Fruit fly (Drosophila melanogaster) whole organism, embryonic: ENCODE data around the gene Snx6.
A peak's percentile ranks its signal among the peaks of the same experiment; 100 is the strongest.

Experiments used
- B-H2 ChIP-seq: fragments of 200-800 bp; sonication (Bioruptor generic); optimal IDR thresholded peaks from 2 replicates; lab custom pipeline; 2018; ENCODE audit warnings: missing biosample characterization, mild to moderate bottlenecking, missing genetic modification characterization
- CG11504 ChIP-seq: fragments of 200-800 bp; sonication (Bioruptor generic); optimal IDR thresholded peaks from 3 replicates; lab custom pipeline; 2019; ENCODE audit warnings: missing biosample characterization, mild to moderate bottlenecking, missing genetic modification characterization, moderate library complexity
- CG12769 ChIP-seq: fragments of 200-800 bp; sonication (Bioruptor generic); optimal IDR thresholded peaks from 2 replicates; lab custom pipeline; 2019; ENCODE audit warnings: missing biosample characterization, mild to moderate bottlenecking, missing genetic modification characterization, moderate library complexity
- CG13287 ChIP-seq: fragments of 200-800 bp; sonication (Bioruptor generic); IDR thresholded peaks from 2 replicates; pipeline ENCODE4 v1.3.6; 2022; ENCODE audit warnings: missing biosample characterization, missing genetic modification characterization; ENCODE audit not compliant: partially characterized antibody
- CG13894 ChIP-seq: fragments of 200-800 bp; sonication (Bioruptor generic); optimal IDR thresholded peaks from 3 replicates; lab custom pipeline; 2018; ENCODE audit warnings: missing biosample characterization, mild to moderate bottlenecking, missing genetic modification characterization, moderate library complexity
- CG15269 ChIP-seq: fragments of 200-800 bp; sonication (Bioruptor generic); optimal IDR thresholded peaks from 2 replicates; lab custom pipeline; 2018; ENCODE audit warnings: missing biosample characterization, mild to moderate bottlenecking, missing genetic modification characterization, moderate library complexity
- CG1602 ChIP-seq: fragments of 200-800 bp; sonication (Bioruptor generic); optimal IDR thresholded peaks from 3 replicates; lab custom pipeline; 2016; ENCODE audit warnings: missing biosample characterization, missing genetic modification characterization
- CG34422 ChIP-seq: fragments of 200-800 bp; sonication (Bioruptor generic); IDR thresholded peaks from 3 replicates; pipeline ENCODE4 v1.3.6; 2022; ENCODE audit warnings: missing biosample characterization, missing genetic modification characterization
- CG4707 ChIP-seq: fragments of 200-800 bp; sonication (Bioruptor generic); optimal IDR thresholded peaks from 2 replicates; lab custom pipeline; 2018; ENCODE audit warnings: missing biosample characterization, mild to moderate bottlenecking, missing genetic modification characterization, moderate library complexity
- CG6175 ChIP-seq: fragments of 200-800 bp; sonication (Bioruptor generic); IDR thresholded peaks from 3 replicates; pipeline ENCODE4 v1.3.6; 2022; ENCODE audit warnings: missing biosample characterization, missing genetic modification characterization
- CG7745 ChIP-seq: fragments of 200-800 bp; sonication (Bioruptor generic); optimal IDR thresholded peaks from 2 replicates; lab custom pipeline; 2018; ENCODE audit warnings: missing biosample characterization, mild to moderate bottlenecking, missing genetic modification characterization, moderate library complexity
- Dek ChIP-seq: fragments of 200-800 bp; sonication (Bioruptor generic); optimal IDR thresholded peaks from 3 replicates; lab custom pipeline; 2019; ENCODE audit warnings: missing biosample characterization, mild to moderate bottlenecking, missing genetic modification characterization, moderate library complexity
- Doc3 ChIP-seq: fragments of 200-800 bp; sonication (Bioruptor generic); IDR thresholded peaks from 3 replicates; pipeline ENCODE4 v1.3.6; 2022; ENCODE audit warnings: missing biosample characterization, missing genetic modification characterization; ENCODE audit not compliant: partially characterized antibody
- Drgx ChIP-seq: fragments of 200-800 bp; sonication (Bioruptor generic); IDR thresholded peaks from 2 replicates; pipeline ENCODE4 v1.3.6; 2022; ENCODE audit warnings: missing biosample characterization, missing genetic modification characterization
- Fer3 ChIP-seq: fragments of 200-800 bp; sonication (Bioruptor generic); optimal IDR thresholded peaks from 2 replicates; lab custom pipeline; 2018; ENCODE audit warnings: missing biosample characterization, mild to moderate bottlenecking, missing genetic modification characterization, moderate library complexity
- Hmr ChIP-seq: fragments of 200-800 bp; sonication (Bioruptor generic); optimal IDR thresholded peaks from 3 replicates; lab custom pipeline; 2017; ENCODE audit warnings: mild to moderate bottlenecking, missing biosample characterization, missing genetic modification reagents, missing genetic modification characterization
- Med ChIP-seq: fragments of 200-800 bp; sonication (Bioruptor generic); peaks from one replicate; lab custom pipeline; 2016; ENCODE audit warnings: missing biosample characterization, missing genetic modification characterization, mild to moderate bottlenecking, inconsistent platforms, moderate library complexity
- Mes4 ChIP-seq: fragments of 200-800 bp; sonication (Bioruptor generic); optimal IDR thresholded peaks from 2 replicates; lab custom pipeline; 2016; ENCODE audit warnings: missing biosample characterization, missing genetic modification characterization
- NFAT ChIP-seq: fragments of 200-800 bp; sonication (Bioruptor generic); IDR thresholded peaks from 2 replicates; pipeline ENCODE4 v1.3.6; 2022; ENCODE audit warnings: missing biosample characterization, missing genetic modification characterization
- Pdp1 ChIP-seq, 2 experiments: fragments of 200-800 bp; sonication (Bioruptor generic); optimal IDR thresholded peaks; 3 replicates each; lab custom pipeline; 2016; ENCODE audit warnings: missing biosample characterization in 2 of 2, missing genetic modification characterization in 2 of 2, mild to moderate bottlenecking in 1 of 2, moderate library complexity in 1 of 2
- Poxn ChIP-seq: fragments of 200-800 bp; sonication (Bioruptor generic); IDR thresholded peaks from 2 replicates; pipeline ENCODE4 v1.3.6; 2022; ENCODE audit warnings: missing biosample characterization, missing genetic modification characterization
- Rfx ChIP-seq: fragments of 200-800 bp; sonication (Bioruptor generic); IDR thresholded peaks from 2 replicates; pipeline ENCODE4 v1.3.6; 2022; ENCODE audit warnings: missing biosample characterization, missing genetic modification characterization
- Scr ChIP-seq: fragments of 200-800 bp; sonication (Bioruptor generic); IDR thresholded peaks from 2 replicates; pipeline ENCODE4 v1.3.6; 2022; ENCODE audit warnings: missing biosample characterization, missing genetic modification characterization; ENCODE audit not compliant: partially characterized antibody
- Sry-β ChIP-seq: fragments of 200-800 bp; sonication (Bioruptor generic); optimal IDR thresholded peaks from 2 replicates; lab custom pipeline; 2018; ENCODE audit warnings: missing biosample characterization, mild to moderate bottlenecking, missing genetic modification characterization, moderate library complexity
- ara ChIP-seq: fragments of 200-800 bp; sonication (Bioruptor generic); IDR thresholded peaks from 2 replicates; pipeline ENCODE4 v1.3.6; 2022; ENCODE audit warnings: missing biosample characterization, missing genetic modification characterization
- cg ChIP-seq: fragments of 200-800 bp; sonication (Bioruptor generic); optimal IDR thresholded peaks from 3 replicates; lab custom pipeline; 2019; ENCODE audit warnings: missing biosample characterization, mild to moderate bottlenecking, missing genetic modification characterization, moderate library complexity
- chinmo ChIP-seq: fragments of 200-800 bp; sonication (Bioruptor generic); IDR thresholded peaks from 4 replicates; pipeline ENCODE4 v1.3.6; 2022; ENCODE audit warnings: missing biosample characterization, missing genetic modification characterization; ENCODE audit not compliant: partially characterized antibody
- corto ChIP-seq: fragments of 200-800 bp; sonication (Bioruptor generic); optimal IDR thresholded peaks from 2 replicates; lab custom pipeline; 2016; ENCODE audit warnings: missing biosample characterization, mild to moderate bottlenecking, missing genetic modification characterization, moderate library complexity
- crol ChIP-seq: fragments of 200-800 bp; sonication (Bioruptor generic); IDR thresholded peaks from 2 replicates; pipeline ENCODE4 v1.3.6; 2022; ENCODE audit warnings: missing biosample characterization, missing genetic modification characterization
- crp ChIP-seq, 2 experiments: fragments of 200-800 bp; sonication (Bioruptor generic); optimal IDR thresholded peaks; 2 replicates in 1 of 2; 3 replicates in 1 of 2; lab custom pipeline; 2017; ENCODE audit warnings: missing biosample characterization in 2 of 2, missing genetic modification characterization in 2 of 2, mild to moderate bottlenecking in 1 of 2, moderate library complexity in 1 of 2
- cwo ChIP-seq: fragments of 200-800 bp; sonication (Bioruptor generic); optimal IDR thresholded peaks from 3 replicates; lab custom pipeline; 2017; ENCODE audit warnings: missing biosample characterization, missing genetic modification characterization, mild to moderate bottlenecking, moderate library complexity, missing genetic modification reagents
- fd64A ChIP-seq: fragments of 200-800 bp; sonication (Bioruptor generic); optimal IDR thresholded peaks from 3 replicates; lab custom pipeline; 2018; ENCODE audit warnings: missing biosample characterization, mild to moderate bottlenecking, missing genetic modification characterization
- ftz-f1 ChIP-seq: fragments of 200-800 bp; sonication (Bioruptor generic); optimal IDR thresholded peaks from 2 replicates; lab custom pipeline; 2016; ENCODE audit warnings: missing biosample characterization, missing genetic modification characterization
- gcm ChIP-seq: fragments of 200-800 bp; sonication (Bioruptor generic); optimal IDR thresholded peaks from 2 replicates; lab custom pipeline; 2019; ENCODE audit warnings: missing biosample characterization, mild to moderate bottlenecking, missing genetic modification characterization, moderate library complexity
- hth ChIP-seq: fragments of >200 bp; optimal IDR thresholded peaks from 2 replicates; lab custom pipeline; 2017; ENCODE audit warnings: inconsistent platforms
- klu ChIP-seq: fragments of 200-800 bp; sonication (Bioruptor generic); IDR thresholded peaks from 2 replicates; pipeline ENCODE4 v1.3.6; 2022; ENCODE audit warnings: missing biosample characterization, missing genetic modification characterization
- maf-S ChIP-seq: fragments of 200-800 bp; sonication (Bioruptor generic); optimal IDR thresholded peaks from 2 replicates; lab custom pipeline; 2016; ENCODE audit warnings: missing biosample characterization, missing genetic modification characterization
- mirr ChIP-seq: fragments of 200-800 bp; sonication (Bioruptor generic); optimal IDR thresholded peaks from 3 replicates; lab custom pipeline; 2018; ENCODE audit warnings: missing biosample characterization, mild to moderate bottlenecking, missing genetic modification characterization
- odd ChIP-seq: fragments of 200-800 bp; sonication (Bioruptor generic); optimal IDR thresholded peaks from 2 replicates; lab custom pipeline; 2017; ENCODE audit warnings: missing biosample characterization, mild to moderate bottlenecking, missing genetic modification characterization
- onecut ChIP-seq: fragments of 200-800 bp; sonication (Bioruptor generic); IDR thresholded peaks from 2 replicates; pipeline ENCODE4 v1.3.6; 2022; ENCODE audit warnings: missing biosample characterization, missing genetic modification characterization
- ranshi ChIP-seq: fragments of 200-800 bp; sonication (Bioruptor generic); IDR thresholded peaks from 2 replicates; pipeline ENCODE4 v1.3.6; 2022; ENCODE audit warnings: missing biosample characterization, missing genetic modification characterization
- rib ChIP-seq: fragments of 200-800 bp; sonication (Bioruptor generic); IDR thresholded peaks from 2 replicates; pipeline ENCODE4 v1.3.6; 2022; ENCODE audit warnings: missing biosample characterization, missing genetic modification characterization
- sim ChIP-seq: fragments of 200-800 bp; sonication (Bioruptor generic); IDR thresholded peaks from 2 replicates; pipeline ENCODE4 v1.3.6; 2022; ENCODE audit warnings: missing biosample characterization, missing genetic modification characterization
- sqz ChIP-seq: fragments of 200-800 bp; sonication (Bioruptor generic); optimal IDR thresholded peaks from 3 replicates; lab custom pipeline; 2018; ENCODE audit warnings: missing biosample characterization, mild to moderate bottlenecking, missing genetic modification characterization
- sr ChIP-seq: fragments of 200-800 bp; sonication (Bioruptor generic); IDR thresholded peaks from 3 replicates; pipeline ENCODE4 v1.3.6; 2022; ENCODE audit warnings: missing biosample characterization, missing genetic modification characterization
- tap ChIP-seq: fragments of 200-800 bp; optimal IDR thresholded peaks from 3 replicates; lab custom pipeline; 2019; ENCODE audit warnings: missing biosample characterization, mild to moderate bottlenecking, missing genetic modification characterization, moderate library complexity
- wek ChIP-seq: fragments of 200-800 bp; sonication (Bioruptor generic); optimal IDR thresholded peaks from 3 replicates; lab custom pipeline; 2018; ENCODE audit warnings: missing biosample characterization, mild to moderate bottlenecking, missing genetic modification characterization, moderate library complexity
- zf30C ChIP-seq: fragments of 200-800 bp; sonication (Bioruptor generic); optimal IDR thresholded peaks from 3 replicates; lab custom pipeline; 2018; ENCODE audit warnings: missing biosample characterization, mild to moderate bottlenecking, missing genetic modification characterization

Snx6 gene

dm6 chr2L:8171544-8171943 is 49.0 kb downstream of the Snx6 start (continued):
- TF ChIP-seq B-H2 (GFP tag; lab: Kevin White, UChicago) (peak; percentile 2), zf30C (GFP tag; lab: Kevin White, UChicago) (no peak), crol (GFP tag; lab: Robert Waterston, UW) (peak; percentile 83), ftz-f1 (peak; percentile 69), Scr (GFP tag; lab: Robert Waterston, UW) (peak; percentile 17; the same call in 1 of the 2 replicates), CG7745 (tag; lab: Kevin White, UChicago) (no peak), CG6175 (peak; percentile 93), NFAT (GFP tag; lab: Robert Waterston, UW) (0 out of 2 replicates have a peak, but pooled peaks have one; percentile 8), Rfx (GFP tag; lab: Robert Waterston, UW) (0 out of 2 replicates have a peak, but pooled peaks have one; percentile 7), CG1602 (GFP tag; lab: Kevin White, UChicago) (no peak), sr (peak; percentile 79; the same call in 2 of the 3 replicates), CG11504 (tag; lab: Kevin White, UChicago) (no peak), CG13287 (GFP tag; lab: Robert Waterston, UW) (peak; percentile 23; the same call in 1 of the 2 replicates), onecut (GFP tag; lab: Robert Waterston, UW) (no peak), sqz (GFP tag; lab: Kevin White, UChicago) (no peak), klu (GFP tag; lab: Robert Waterston, UW) (peak; percentile 49), rib (GFP tag; lab: Robert Waterston, UW) (peak; percentile 73; the same call in 1 of the 2 replicates), Drgx (GFP tag; lab: Robert Waterston, UW) (0 out of 2 replicates have a peak, but pooled peaks have one; percentile 20), Doc3 (GFP tag; lab: Robert Waterston, UW) (no peak), Med (peak; percentile 78), gcm (peak; percentile 79)

DNA sequence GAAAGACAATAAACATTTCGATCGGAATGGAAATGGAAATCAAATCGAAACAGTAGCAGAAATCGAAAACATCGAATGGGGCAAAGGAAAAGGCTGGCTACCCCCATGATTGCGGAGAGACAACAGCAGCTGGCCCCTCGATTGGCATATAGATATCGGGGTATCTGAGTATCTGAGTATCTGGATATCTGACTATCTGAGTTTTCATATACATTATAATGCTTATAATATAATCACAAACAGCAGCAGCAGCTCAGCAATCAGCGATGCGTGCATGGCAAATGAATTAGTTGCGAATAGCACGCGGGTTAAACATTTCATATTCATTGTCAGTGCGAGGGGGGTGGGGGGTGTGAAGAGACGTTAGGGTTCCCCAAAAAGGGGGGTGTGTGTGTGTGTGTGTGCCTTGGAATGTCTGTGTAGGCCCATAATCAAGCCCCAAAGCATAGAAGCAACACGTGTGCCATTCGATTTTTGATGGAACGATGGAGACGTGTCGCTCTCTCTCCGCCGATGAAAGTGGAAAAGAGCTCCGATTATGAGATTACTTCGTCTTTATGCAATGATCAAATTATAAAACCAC is 49.9 kb downstream of the Snx6 start:
- peak; percentile 36 for TF ChIP-seq cg (GFP tag; lab: Kevin White, UChicago)
- no peak for TF ChIP-seq odd (GFP tag; lab: Kevin White, UChicago)
- TF ChIP-seq CG4707 = no peak
- no peak for TF ChIP-seq CG15269
- no peak for TF ChIP-seq CG34422 (GFP tag; lab: Robert Waterston, UW)
- no peak for TF ChIP-seq sqz (GFP tag; lab: Kevin White, UChicago)
- TF ChIP-seq tap (tag; lab: Kevin White, UChicago) = no peak
- TF ChIP-seq Poxn (GFP tag; lab: Robert Waterston, UW) = no peak
- peak; percentile 83 for TF ChIP-seq crol (GFP tag; lab: Robert Waterston, UW)
- no peak for TF ChIP-seq ara
- 0 out of 4 replicates have a peak, but pooled peaks have one; percentile 26 for TF ChIP-seq chinmo (GFP tag; lab: Robert Waterston, UW)
- no peak for TF ChIP-seq hth (lab: Kevin White, UChicago)
- TF ChIP-seq crp (GFP tag; optimal IDR thresholded peaks at IDR 0.05; lab: Kevin White, UChicago) = no peak
- peak; percentile 30 for TF ChIP-seq mirr
- TF ChIP-seq Mes4 = no peak
- no peak for TF ChIP-seq wek (GFP tag; lab: Kevin White, UChicago)
- no peak for TF ChIP-seq sim (GFP tag; lab: Robert Waterston, UW)
- TF ChIP-seq CG13894 (tag; lab: Kevin White, UChicago) = peak; percentile 93
- TF ChIP-seq fd64A (GFP tag; lab: Kevin White, UChicago) = no peak
- no peak for TF ChIP-seq Dek (tag; lab: Kevin White, UChicago)
- no peak for TF ChIP-seq ranshi (GFP tag; lab: Robert Waterston, UW)
- TF ChIP-seq Hmr (GFP tag; lab: Kevin White, UChicago) = no peak
- TF ChIP-seq cwo (GFP tag; lab: Kevin White, UChicago) = peak; percentile 49
- no peak for TF ChIP-seq corto (GFP tag; lab: Kevin White, UChicago)
- TF ChIP-seq Sry-β = no peak
- no peak for TF ChIP-seq Fer3 (tag; lab: Kevin White, UChicago)
- TF ChIP-seq maf-S (GFP tag; lab: Kevin White, UChicago) = no peak
- TF ChIP-seq Pdp1 (GFP tag; optimal IDR thresholded peaks at IDR 0.05; lab: Kevin White, UChicago) = no peak
- peak; percentile 37 for TF ChIP-seq CG12769 (tag; lab: Kevin White, UChicago)
